Worm (Caenorhabditis elegans) whole organism, early embryonic: ENCODE measurements around the gene F59A7.7.

Experiments used
- B0310.2 ChIP-seq: sonication (generic microtip); optimal IDR thresholded peaks from 2 replicates; lab custom pipeline; 2016; ENCODE audit warnings: mild to moderate bottlenecking, missing genetic modification characterization, missing compliant biosample characterization
- F13C5.2 ChIP-seq: sonication (generic microtip); optimal IDR thresholded peaks from 2 replicates; lab custom pipeline; 2017; ENCODE audit warnings: mild to moderate bottlenecking, missing genetic modification characterization, inconsistent platforms, missing compliant biosample characterization
- aly-1 ChIP-seq: sonication (generic microtip); optimal IDR thresholded peaks from 2 replicates; lab custom pipeline; 2016; ENCODE audit warnings: missing genetic modification characterization, missing compliant biosample characterization
- ama-1 ChIP-seq: fragments of 150-350 bp; optimal IDR thresholded peaks from 2 replicates; lab custom pipeline; 2014
- ceh-13 ChIP-seq: fragments of 200-800 bp; sonication (Bioruptor generic); optimal IDR thresholded peaks from 2 replicates; lab custom pipeline; 2018; ENCODE audit warnings: mild to moderate bottlenecking, missing genetic modification characterization, missing compliant biosample characterization
- ceh-36 ChIP-seq: sonication (generic microtip); optimal IDR thresholded peaks from 2 replicates; lab custom pipeline; 2016; ENCODE audit warnings: missing genetic modification characterization, inconsistent platforms, missing compliant biosample characterization
- flt-1 ChIP-seq: fragments of 200-800 bp; sonication (Bioruptor generic); IDR thresholded peaks from 2 replicates; pipeline ENCODE4 v1.3.6; 2022; ENCODE audit warnings: missing genetic modification characterization, missing compliant biosample characterization
- hmg-4 ChIP-seq: fragments of 200-800 bp; sonication (Bioruptor generic); optimal IDR thresholded peaks from 2 replicates; lab custom pipeline; 2018; ENCODE audit warnings: mild to moderate bottlenecking, missing genetic modification characterization, missing compliant biosample characterization
- hnd-1 ChIP-seq: sonication (generic microtip); optimal IDR thresholded peaks from 2 replicates; lab custom pipeline; 2016; ENCODE audit warnings: missing genetic modification characterization, missing compliant biosample characterization
- pes-1 ChIP-seq: fragments of 200-800 bp; sonication (Bioruptor generic); IDR thresholded peaks from 2 replicates; pipeline ENCODE4 v1.3.6; 2022; ENCODE audit warnings: missing genetic modification reagents, missing genetic modification characterization, missing compliant biosample characterization
- scrt-1 ChIP-seq: fragments of 200-800 bp; sonication (Bioruptor generic); IDR thresholded peaks from 2 replicates; pipeline ENCODE4 v1.3.6; 2022; ENCODE audit warnings: missing genetic modification characterization, missing compliant biosample characterization
- sea-1 ChIP-seq: fragments of 200-800 bp; sonication (Bioruptor generic); conservative IDR thresholded peaks from 2 replicates; pipeline ENCODE4 v1.3.6; 2022; ENCODE audit warnings: missing genetic modification characterization, missing compliant biosample characterization
- tbx-11 ChIP-seq: fragments of 200-800 bp; sonication (Bioruptor generic); IDR thresholded peaks from 2 replicates; pipeline ENCODE4 v1.3.6; 2022; ENCODE audit warnings: missing genetic modification characterization, missing compliant biosample characterization
- tbx-37 ChIP-seq: fragments of 200-800 bp; sonication (Bioruptor generic); conservative IDR thresholded peaks from 2 replicates; pipeline ENCODE4 v1.3.6; 2022; ENCODE audit warnings: missing genetic modification reagents, missing genetic modification characterization, missing compliant biosample characterization

DNA sequence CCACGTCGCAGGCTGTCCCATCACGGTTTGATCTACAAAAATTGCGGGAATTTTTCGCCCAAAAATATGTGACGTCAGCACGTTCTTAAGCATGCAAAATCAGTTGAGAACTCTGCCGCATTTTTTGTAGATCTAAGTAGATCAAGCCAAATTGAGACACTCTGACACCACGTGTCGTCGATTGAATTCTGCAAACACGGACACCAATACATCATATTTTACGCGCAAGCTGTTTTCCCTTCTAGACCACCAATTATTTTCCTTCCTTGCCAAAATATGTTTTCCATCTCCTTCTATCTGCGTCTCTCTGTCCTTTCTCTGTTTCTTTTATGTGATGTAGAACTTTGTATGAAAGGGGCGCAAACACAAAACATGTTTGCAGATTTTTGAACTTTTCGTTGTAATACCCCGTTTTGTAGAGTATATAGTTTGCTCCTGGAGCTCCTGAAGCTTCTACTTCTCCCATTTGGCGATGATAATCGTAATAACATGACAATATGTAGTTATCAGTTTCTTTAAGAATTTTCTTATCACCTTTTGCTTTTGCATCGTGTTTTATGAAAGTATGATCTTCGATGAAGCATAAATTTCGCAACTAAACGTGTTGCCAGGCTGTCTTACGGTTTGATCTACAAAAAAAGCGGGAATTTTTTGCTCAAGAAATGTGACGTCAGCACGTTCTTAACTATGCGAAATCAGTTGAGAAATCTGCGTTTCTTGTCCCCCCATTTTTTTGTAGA lies 44.1 kb downstream of the F59A7.7 start:
- TF ChIP-seq F13C5.2, result no peak
- TF ChIP-seq hmg-4 (GFP tag; lab: Kevin White, UChicago), result no peak
- no peak for TF ChIP-seq sea-1 (GFP tag; lab: Robert Waterston, UW)
- no peak for TF ChIP-seq flt-1 (GFP tag; lab: Robert Waterston, UW)
- TF ChIP-seq B0310.2 (tag; lab: Kevin White, UChicago), result no peak
- no peak for TF ChIP-seq aly-1 (tag; lab: Kevin White, UChicago)
- no peak for TF ChIP-seq tbx-37 (GFP tag; lab: Robert Waterston, UW)
- TF ChIP-seq scrt-1 (GFP tag; lab: Robert Waterston, UW), result no peak
- TF ChIP-seq ama-1 (lab: Kevin White, UChicago), result no peak
- TF ChIP-seq ceh-36, result no peak
- TF ChIP-seq hnd-1 (tag; lab: Kevin White, UChicago), result no peak
- TF ChIP-seq pes-1 (GFP tag; lab: Robert Waterston, UW), result no peak
- no peak for TF ChIP-seq ceh-13 (GFP tag; lab: Kevin White, UChicago)
- no peak for TF ChIP-seq tbx-11 (GFP tag; lab: Robert Waterston, UW)
